Worm (Caenorhabditis elegans) whole organism, midembryonic: ENCODE results near the gene C01G10.10.
"Not testable (repeated sequence)": the region's sequence is repeated elsewhere in the genome, so short reads cannot be mapped to it uniquely, and the experiment has no call there.

Source experiments
- T22C8.4 ChIP-seq: fragments of 200-800 bp; sonication (Bioruptor generic); IDR thresholded peaks from 2 replicates; pipeline ENCODE4 v1.3.6; 2022; ENCODE audit warnings: missing genetic modification characterization, missing compliant biosample characterization
- cog-1 ChIP-seq: sonication (generic microtip); optimal IDR thresholded peaks from 2 replicates; lab custom pipeline; 2016; ENCODE audit warnings: missing genetic modification characterization, missing compliant biosample characterization
- flt-1 ChIP-seq: fragments of 200-800 bp; sonication (Bioruptor generic); IDR thresholded peaks from 2 replicates; pipeline ENCODE4 v1.3.6; 2022; ENCODE audit warnings: missing genetic modification characterization, missing compliant biosample characterization
- klf-2 ChIP-seq: fragments of 200-800 bp; sonication (Bioruptor generic); conservative IDR thresholded peaks from 2 replicates; pipeline ENCODE4 v1.3.6; 2022; ENCODE audit warnings: missing genetic modification reagents, missing genetic modification characterization, missing compliant biosample characterization
- med-1 ChIP-seq: sonication (generic microtip); optimal IDR thresholded peaks from 2 replicates; lab custom pipeline; 2017; ENCODE audit warnings: missing genetic modification characterization, mild to moderate bottlenecking, missing compliant biosample characterization, antibody characterized with exemption, missing genetic modification reagents; ENCODE audit not compliant: insufficient read depth
- ref-1 ChIP-seq: fragments of 200-800 bp; sonication (Bioruptor generic); conservative IDR thresholded peaks from 2 replicates; pipeline ENCODE4 v1.3.6; 2022; ENCODE audit warnings: missing genetic modification reagents, missing genetic modification characterization, missing compliant biosample characterization
- tab-1 ChIP-seq: fragments of 200-800 bp; sonication (Bioruptor generic); IDR thresholded peaks from 2 replicates; pipeline ENCODE4 v1.3.6; 2022; ENCODE audit warnings: missing genetic modification characterization, missing compliant biosample characterization
- ztf-23 ChIP-seq: fragments of 200-800 bp; sonication (Bioruptor generic); IDR thresholded peaks from 2 replicates; pipeline ENCODE4 v1.3.6; 2022; ENCODE audit warnings: missing genetic modification reagents, missing genetic modification characterization, missing compliant biosample characterization
- ztf-29 ChIP-seq: fragments of 200-800 bp; sonication (Bioruptor generic); IDR thresholded peaks from 2 replicates; pipeline ENCODE4 v1.3.6; 2022; ENCODE audit warnings: missing genetic modification reagents, missing genetic modification characterization, missing compliant biosample characterization

C01G10.10 gene

ce11 chrV:15105893-15106598 lies 23.8 kb upstream of the C01G10.10 start, which contains the start of gene C01G10.14:
Gene C01G10.14, minus strand, starts transcription at chrV:15105943.
- not testable (repeated sequence) for TF ChIP-seq ref-1; cog-1 (tag; lab: Kevin White, UChicago); tab-1 (GFP tag; lab: Robert Waterston, UW)

- TF ChIP-seq T22C8.4 (GFP tag; lab: Robert Waterston, UW) (no peak), med-1 (no peak), flt-1 (GFP tag; lab: Robert Waterston, UW) (no peak), ztf-23 (GFP tag; lab: Robert Waterston, UW) (no peak), ztf-29 (GFP tag; lab: Robert Waterston, UW) (no peak), klf-2 (no peak), tab-1 (GFP tag; lab: Robert Waterston, UW) (no peak), cog-1 (tag; lab: Kevin White, UChicago) (no peak), ref-1 (no peak)
Observed at ce11 chrV:15099447-15099846, 17.2 kb upstream of the C01G10.10 start, which contains the start of gene C01G10.1. Gene C01G10.1, plus strand, starts transcription at chrV:15099747.

- no peak for TF ChIP-seq med-1
- no peak for TF ChIP-seq tab-1 (GFP tag; lab: Robert Waterston, UW)
- no peak for TF ChIP-seq ztf-23 (GFP tag; lab: Robert Waterston, UW)
- TF ChIP-seq ztf-29 (GFP tag; lab: Robert Waterston, UW), result no peak
Observed at ce11 chrV:15094749-15095148, 12.5 kb upstream of the C01G10.10 start, which contains the start of gene srx-78. Gene srx-78, plus strand, starts transcription at chrV:15095049.

ce11 chrV:15092666-15093065 lies 10.4 kb upstream of the C01G10.10 start, which contains the start of gene txt-12:
Gene txt-12, plus strand, starts transcription at chrV:15092966.
- TF ChIP-seq ztf-29 (GFP tag; lab: Robert Waterston, UW) (no peak), klf-2 (no peak), ztf-23 (GFP tag; lab: Robert Waterston, UW) (no peak), cog-1 (tag; lab: Kevin White, UChicago) (no peak), flt-1 (GFP tag; lab: Robert Waterston, UW) (no peak), med-1 (no peak), ref-1 (no peak), T22C8.4 (GFP tag; lab: Robert Waterston, UW) (no peak), tab-1 (GFP tag; lab: Robert Waterston, UW) (no peak)

ce11 chrV:15090457-15090856 lies 8.2 kb upstream of the C01G10.10 start, which contains the start of gene C01G10.17:
Gene C01G10.17, plus strand, starts transcription at chrV:15090757.
- TF ChIP-seq tab-1 (GFP tag; lab: Robert Waterston, UW), result no peak
- no peak for TF ChIP-seq cog-1 (tag; lab: Kevin White, UChicago)
- no peak for TF ChIP-seq ztf-23 (GFP tag; lab: Robert Waterston, UW)
- TF ChIP-seq ref-1, result no peak
- TF ChIP-seq flt-1 (GFP tag; lab: Robert Waterston, UW), result no peak
- no peak for TF ChIP-seq ztf-29 (GFP tag; lab: Robert Waterston, UW)
- TF ChIP-seq med-1, result no peak
- no peak for TF ChIP-seq T22C8.4 (GFP tag; lab: Robert Waterston, UW)
- no peak for TF ChIP-seq klf-2

ce11 chrV:15089438-15089837 lies 7.2 kb upstream of the C01G10.10 start, which contains the start of the genes C01G10.5 and C01G10.4:
Gene C01G10.5, minus strand, starts transcription at chrV:15089538.
Gene C01G10.4, plus strand, starts transcription at chrV:15089740.
- TF ChIP-seq ref-1 (no peak), flt-1 (GFP tag; lab: Robert Waterston, UW) (no peak), ztf-23 (GFP tag; lab: Robert Waterston, UW) (no peak), klf-2 (no peak), med-1 (no peak), cog-1 (tag; lab: Kevin White, UChicago) (no peak), T22C8.4 (GFP tag; lab: Robert Waterston, UW) (no peak), tab-1 (GFP tag; lab: Robert Waterston, UW) (no peak), ztf-29 (GFP tag; lab: Robert Waterston, UW) (no peak)

- TF ChIP-seq cog-1 (tag; lab: Kevin White, UChicago), result no peak
- TF ChIP-seq ref-1, result no peak
- no peak for TF ChIP-seq T22C8.4 (GFP tag; lab: Robert Waterston, UW)
- TF ChIP-seq med-1, result no peak
- no peak for TF ChIP-seq ztf-29 (GFP tag; lab: Robert Waterston, UW)
- TF ChIP-seq tab-1 (GFP tag; lab: Robert Waterston, UW), result no peak
- no peak for TF ChIP-seq klf-2
- TF ChIP-seq flt-1 (GFP tag; lab: Robert Waterston, UW), result no peak
- TF ChIP-seq ztf-23 (GFP tag; lab: Robert Waterston, UW), result no peak
Observed at ce11 chrV:15088613-15089012, 6.4 kb upstream of the C01G10.10 start, which contains the start of gene C01G10.18. Gene C01G10.18, minus strand, starts transcription at chrV:15088713.

ce11 chrV:15087207-15087706 lies 5.0 kb upstream of the C01G10.10 start, which contains the start of the genes C01G10.15 and C01G10.6:
Gene C01G10.15, minus strand, starts transcription at chrV:15087307.
Gene C01G10.6, plus strand, starts transcription at chrV:15087656.
- TF ChIP-seq ref-1 (no peak), tab-1 (GFP tag; lab: Robert Waterston, UW) (no peak), ztf-23 (GFP tag; lab: Robert Waterston, UW) (no peak), klf-2 (no peak), flt-1 (GFP tag; lab: Robert Waterston, UW) (no peak), cog-1 (tag; lab: Kevin White, UChicago) (no peak), T22C8.4 (GFP tag; lab: Robert Waterston, UW) (no peak), ztf-29 (GFP tag; lab: Robert Waterston, UW) (no peak), med-1 (no peak)

- TF ChIP-seq flt-1 (GFP tag; lab: Robert Waterston, UW), result peak; percentile 77
- peak; percentile 83 for TF ChIP-seq cog-1 (tag; lab: Kevin White, UChicago)
- TF ChIP-seq klf-2, result no peak
- peak; percentile 89 for TF ChIP-seq ztf-23 (GFP tag; lab: Robert Waterston, UW)
Observed at ce11 chrV:15085335-15085800, 3.1 kb upstream of the C01G10.10 start, which contains the start of the genes ahsa-1 and C01G10.7. Gene ahsa-1, minus strand, starts transcription at chrV:15085385. Gene C01G10.7, plus strand, starts transcription at chrV:15085747.
